Fruit fly (Drosophila melanogaster): ENCODE measurements around the gene stx.

Gene stx

dm6 chrX:10775690-10776089 is 30.9 kb upstream of the stx start (continued):
- TF ChIP-seq CG10979 (tag; optimal IDR thresholded peaks at IDR 0.05) (peak; percentile 19), CG4282 (GFP tag; optimal IDR thresholded peaks at IDR 0.05) (no peak), bowl (GFP tag; IDR thresholded peaks at IDR 0.05) (peak; percentile 21; the same call in 1 of the 2 replicates), CG18476 (GFP tag; optimal IDR thresholded peaks at IDR 0.05) (no peak), Lim3 (GFP tag; IDR thresholded peaks at IDR 0.05) (no peak), pb (GFP tag; optimal IDR thresholded peaks at IDR 0.05) (peak; percentile 15), Jarid2 (GFP tag; optimal IDR thresholded peaks at IDR 0.05) (peak; percentile 3), CG12219 (GFP tag; optimal IDR thresholded peaks at IDR 0.05) (peak; percentile 48), ken (GFP tag; IDR thresholded peaks at IDR 0.05) (peak; percentile 51; the same call in 1 of the 3 replicates), CG31224 (GFP tag; IDR thresholded peaks at IDR 0.05) (0 out of 2 replicates have a peak, but pooled peaks have one; percentile 20), org-1 (GFP tag; optimal IDR thresholded peaks at IDR 0.05) (peak; percentile 38), Aef1 (GFP tag; IDR thresholded peaks at IDR 0.05) (peak; percentile 56; the same call in 2 of the 3 replicates), CG10274 (GFP tag; optimal IDR thresholded peaks at IDR 0.05) (no peak), CG4424 (GFP tag; optimal IDR thresholded peaks at IDR 0.05) (peak; percentile 39), Mrtf (GFP tag; IDR thresholded peaks at IDR 0.05) (0 out of 3 replicates have a peak, but pooled peaks have one; percentile 57), Sry-δ (GFP tag; optimal IDR thresholded peaks at IDR 0.05) (no peak), CG12071 (GFP tag; optimal IDR thresholded peaks at IDR 0.05) (peak; percentile 47), Hr78 (GFP tag; optimal IDR thresholded peaks at IDR 0.05) (no peak), Bgb (GFP tag; IDR thresholded peaks at IDR 0.05; ENCODE audit: partially characterized antibody) (no peak), Sox100B (GFP tag; optimal IDR thresholded peaks at IDR 0.05) (peak; percentile 59), Xrp1 (GFP tag; IDR thresholded peaks at IDR 0.05) (peak; percentile 44; the same call in 1 of the 2 replicates), E2f2 (GFP tag; IDR thresholded peaks at IDR 0.05) (peak; percentile 31; the same call in 1 of the 2 replicates), ro (GFP tag; IDR thresholded peaks at IDR 0.05) (0 out of 2 replicates have a peak, but pooled peaks have one; percentile 22), CG2875 (GFP tag; optimal IDR thresholded peaks at IDR 0.05) (no peak), mam (GFP tag; optimal IDR thresholded peaks at IDR 0.05) (peak; percentile 13), ems (GFP tag; optimal IDR thresholded peaks at IDR 0.05) (peak; percentile 42), E2f1 (GFP tag; IDR thresholded peaks at IDR 0.05) (peak; percentile 52), NC2α (GFP tag; optimal IDR thresholded peaks at IDR 0.05) (no peak), pum (GFP tag; optimal IDR thresholded peaks at IDR 0.05) (no peak), Myb (GFP tag; optimal IDR thresholded peaks at IDR 0.05) (peak; percentile 5), CG2712 (tag; optimal IDR thresholded peaks at IDR 0.05) (peak; percentile 25), CG3407 (GFP tag; optimal IDR thresholded peaks at IDR 0.05) (peak; percentile 10), ind (GFP tag; optimal IDR thresholded peaks at IDR 0.05) (peak; percentile 44), CG17612 (GFP tag; IDR thresholded peaks at IDR 0.05) (no peak), Eip74EF (GFP tag; optimal IDR thresholded peaks at IDR 0.05) (peak in 1 of 2 experiments; percentile 6), nmo (GFP tag; optimal IDR thresholded peaks at IDR 0.05) (peak; percentile 35), Rfx (GFP tag; IDR thresholded peaks at IDR 0.05) (peak; percentile 66), sens (GFP tag) (peak; percentile 66), caup (GFP tag; optimal IDR thresholded peaks at IDR 0.05; ENCODE audit: severe bottlenecking) (peak; percentile 24), cwo (GFP tag; optimal IDR thresholded peaks at IDR 0.05) (peak; percentile 11), Adf1 (GFP tag; IDR thresholded peaks at IDR 0.05) (no peak), CG1602 (GFP tag; optimal IDR thresholded peaks at IDR 0.05) (peak; percentile 8), dysf (GFP tag; IDR thresholded peaks at IDR 0.05) (peak; percentile 69), Ada2b (GFP tag; IDR thresholded peaks at IDR 0.05) (peak; percentile 49; the same call in 1 of the 2 replicates), prd (optimal IDR thresholded peaks at IDR 0.05) (no peak), prd (GFP tag; IDR thresholded peaks at IDR 0.05) (peak; percentile 61; the same call in 2 of the 3 replicates), Sin3A (optimal IDR thresholded peaks at IDR 0.05) (no peak), btn (GFP tag; optimal IDR thresholded peaks at IDR 0.05) (peak; percentile 36), cad (GFP tag; optimal IDR thresholded peaks at IDR 0.05) (no peak), CG14050 (GFP tag; IDR thresholded peaks at IDR 0.05) (peak; percentile 23; the same call in 2 of the 3 replicates), CG8765 (GFP tag; IDR thresholded peaks at IDR 0.05) (no peak), Fer3 (tag; optimal IDR thresholded peaks at IDR 0.05) (peak; percentile 37)

Data from whole organism, embryonic.